Worm (Caenorhabditis elegans) whole organism, L1 larva: ENCODE results near the gene fust-1.
A peak's percentile ranks its signal among the peaks of the same experiment; 100 is the strongest.

Source experiments
- C04F5.9 ChIP-seq: sonication (generic microtip); optimal IDR thresholded peaks from 2 replicates; lab custom pipeline; 2016; ENCODE audit warnings: missing genetic modification characterization, missing compliant biosample characterization
- C16A3.4 ChIP-seq: fragments of 150-350 bp; optimal IDR thresholded peaks from 2 replicates; lab custom pipeline; 2014; ENCODE audit warnings: missing biosample characterization, missing genetic modification characterization
- F16B12.6 ChIP-seq: fragments of 150-350 bp; optimal IDR thresholded peaks from 2 replicates; lab custom pipeline; 2014; ENCODE audit warnings: missing biosample characterization, missing genetic modification characterization
- Y116A8C.19 ChIP-seq: sonication (generic microtip); optimal IDR thresholded peaks from 2 replicates; lab custom pipeline; 2016; ENCODE audit warnings: missing compliant biosample characterization, missing genetic modification characterization, borderline replicate concordance
- aha-1 ChIP-seq: fragments of 150-350 bp; optimal IDR thresholded peaks from 2 replicates; lab custom pipeline; 2014; ENCODE audit warnings: missing biosample characterization, missing genetic modification characterization
- alr-1 ChIP-seq: fragments of 200-800 bp; sonication (Bioruptor generic); optimal IDR thresholded peaks from 2 replicates; lab custom pipeline; 2018; ENCODE audit warnings: borderline replicate concordance, mild to moderate bottlenecking, missing genetic modification characterization, missing compliant biosample characterization
- ama-1 ChIP-seq: fragments of 150-350 bp; optimal IDR thresholded peaks from 2 replicates; lab custom pipeline; 2014
- blmp-1 ChIP-seq: fragments of 150-350 bp; optimal IDR thresholded peaks from 2 replicates; lab custom pipeline; 2014; ENCODE audit warnings: missing biosample characterization, missing genetic modification characterization
- ceh-63 ChIP-seq: fragments of 200-800 bp; sonication (Bioruptor generic); optimal IDR thresholded peaks from 2 replicates; lab custom pipeline; 2018; ENCODE audit warnings: mild to moderate bottlenecking, missing genetic modification characterization, missing compliant biosample characterization
- ceh-82 ChIP-seq, 3 experiments: fragments of 150-350 bp in 1 of 3; sonication (generic microtip) in 2 of 3; optimal IDR thresholded peaks; 2 replicates each; lab custom pipeline; 2014 to 2017; ENCODE audit warnings: missing biosample characterization in 3 of 3, missing genetic modification characterization in 3 of 3
- ceh-90 ChIP-seq: sonication (generic microtip); optimal IDR thresholded peaks from 2 replicates; lab custom pipeline; 2016; ENCODE audit warnings: missing genetic modification characterization, missing compliant biosample characterization
- ces-1 ChIP-seq: fragments of 150-350 bp; optimal IDR thresholded peaks from 2 replicates; lab custom pipeline; 2014; ENCODE audit warnings: missing biosample characterization, missing genetic modification reagents, missing genetic modification characterization
- efl-1 ChIP-seq, 4 experiments: fragments of 150-350 bp; optimal IDR thresholded peaks in 3 of 4; peaks in 1 of 4; 1 replicate in 1 of 4; 2 replicates in 3 of 4; lab custom pipeline; 2014; ENCODE audit warnings: missing biosample characterization in 2 of 4, missing genetic modification characterization in 2 of 4, missing genetic modification reagents in 2 of 4
- egl-13 ChIP-seq: sonication (generic microtip); optimal IDR thresholded peaks from 2 replicates; lab custom pipeline; 2016; ENCODE audit warnings: missing genotype, missing genetic modification reagents, missing genetic modification characterization, missing compliant biosample characterization
- egl-27 ChIP-seq, 2 experiments: fragments of 150-350 bp in 1 of 2; sonication (generic microtip); optimal IDR thresholded peaks; 3 replicates each; lab custom pipeline; 2017 to 2018; ENCODE audit warnings: missing biosample characterization in 2 of 2, missing genetic modification characterization in 2 of 2, missing genetic modification reagents in 2 of 2
- elt-2 ChIP-seq: sonication (generic microtip); optimal IDR thresholded peaks from 2 replicates; lab custom pipeline; 2016; ENCODE audit warnings: missing genetic modification characterization, mild to moderate bottlenecking, inconsistent platforms, missing compliant biosample characterization, missing genetic modification reagents
- fkh-10 ChIP-seq: sonication (generic microtip); optimal IDR thresholded peaks from 2 replicates; lab custom pipeline; 2017; ENCODE audit warnings: missing biosample characterization, missing genetic modification reagents, missing genetic modification characterization
- irx-1 ChIP-seq: sonication (generic microtip); optimal IDR thresholded peaks from 2 replicates; lab custom pipeline; 2016; ENCODE audit warnings: missing genetic modification characterization, missing compliant biosample characterization
- isw-1 ChIP-seq: fragments of 200-800 bp; sonication (Bioruptor generic); IDR thresholded peaks from 2 replicates; pipeline ENCODE4 v1.3.6; 2022; ENCODE audit warnings: missing genetic modification characterization, missing compliant biosample characterization
- lin-14 ChIP-seq: fragments of 200-800 bp; sonication (Bioruptor generic); optimal IDR thresholded peaks from 2 replicates; lab custom pipeline; 2018; ENCODE audit warnings: mild to moderate bottlenecking, missing genetic modification characterization, moderate library complexity, missing compliant biosample characterization
- lin-15B ChIP-seq: fragments of 150-350 bp; sonication (generic microtip); optimal IDR thresholded peaks from 3 replicates; lab custom pipeline; 2014; ENCODE audit warnings: missing biosample characterization, missing genetic modification characterization
- lin-35 ChIP-seq, 2 experiments: fragments of 150-350 bp; optimal IDR thresholded peaks; 2 replicates each; lab custom pipeline; 2014; ENCODE audit warnings: missing biosample characterization in 2 of 2, missing genetic modification characterization in 2 of 2, missing genetic modification reagents in 2 of 2
- lin-39 ChIP-seq: fragments of 150-350 bp; optimal IDR thresholded peaks from 2 replicates; lab custom pipeline; 2014; ENCODE audit warnings: missing biosample characterization, missing genetic modification reagents, missing genetic modification characterization
- lir-3 ChIP-seq: sonication (generic microtip); optimal IDR thresholded peaks from 2 replicates; lab custom pipeline; 2016; ENCODE audit warnings: mild to moderate bottlenecking, missing genetic modification characterization, moderate library complexity, missing compliant biosample characterization; ENCODE audit not compliant: poor library complexity
- lsy-2 ChIP-seq, 2 experiments: fragments of 150-350 bp; optimal IDR thresholded peaks; 2 replicates each; lab custom pipeline; 2014; ENCODE audit warnings: missing biosample characterization in 2 of 2, missing genetic modification characterization in 2 of 2
- mab-9 ChIP-seq: fragments of 200-800 bp; sonication (Bioruptor generic); IDR thresholded peaks from 2 replicates; pipeline ENCODE4 v1.3.6; 2022; ENCODE audit warnings: missing genetic modification reagents, missing genetic modification characterization, missing compliant biosample characterization
- mdl-1 ChIP-seq, 2 experiments: fragments of 150-350 bp; optimal IDR thresholded peaks; 2 replicates each; lab custom pipeline; 2014 to 2017; ENCODE audit warnings: missing biosample characterization in 2 of 2, missing genetic modification characterization in 2 of 2, inconsistent platforms in 1 of 2
- mep-1 ChIP-seq: fragments of 150-350 bp; optimal IDR thresholded peaks from 2 replicates; lab custom pipeline; 2014; ENCODE audit warnings: missing biosample characterization, missing genetic modification characterization
- nhr-11 ChIP-seq: fragments of 150-350 bp; optimal IDR thresholded peaks from 2 replicates; lab custom pipeline; 2014; ENCODE audit warnings: missing biosample characterization, missing genetic modification characterization
- nhr-20 ChIP-seq: sonication (generic microtip); optimal IDR thresholded peaks from 2 replicates; lab custom pipeline; 2016; ENCODE audit warnings: mild to moderate bottlenecking, missing genetic modification characterization, missing compliant biosample characterization
- nhr-237 ChIP-seq: fragments of 150-350 bp; optimal IDR thresholded peaks from 2 replicates; lab custom pipeline; 2014; ENCODE audit warnings: missing biosample characterization, missing genetic modification characterization
- nhr-28 ChIP-seq: fragments of 150-350 bp; optimal IDR thresholded peaks from 2 replicates; lab custom pipeline; 2014; ENCODE audit warnings: missing biosample characterization, missing genetic modification characterization
- nhr-71 ChIP-seq: sonication (generic microtip); optimal IDR thresholded peaks from 2 replicates; lab custom pipeline; 2016; ENCODE audit warnings: mild to moderate bottlenecking, missing genetic modification characterization, moderate library complexity, missing compliant biosample characterization
- nhr-76 ChIP-seq: sonication (generic microtip); optimal IDR thresholded peaks from 2 replicates; lab custom pipeline; 2017; ENCODE audit warnings: missing biosample characterization, missing genetic modification characterization
- nhr-77 ChIP-seq: fragments of 150-350 bp; optimal IDR thresholded peaks from 2 replicates; lab custom pipeline; 2014; ENCODE audit warnings: missing biosample characterization, missing genetic modification characterization
- nhr-84 ChIP-seq: sonication (generic microtip); optimal IDR thresholded peaks from 2 replicates; lab custom pipeline; 2017; ENCODE audit warnings: missing biosample characterization, missing genetic modification characterization
- pag-3 ChIP-seq: sonication (generic microtip); optimal IDR thresholded peaks from 2 replicates; lab custom pipeline; 2017; ENCODE audit warnings: missing genetic modification characterization, mild to moderate bottlenecking, missing compliant biosample characterization, antibody characterized with exemption, borderline replicate concordance; ENCODE audit not compliant: insufficient read depth
- pax-3 ChIP-seq: fragments of 200-800 bp; sonication (Bioruptor generic); optimal IDR thresholded peaks from 2 replicates; lab custom pipeline; 2018; ENCODE audit warnings: mild to moderate bottlenecking, missing genetic modification characterization, moderate library complexity, missing compliant biosample characterization
- pqm-1 ChIP-seq: sonication (generic microtip); optimal IDR thresholded peaks from 3 replicates; lab custom pipeline; 2017; ENCODE audit warnings: missing biosample characterization, missing genetic modification characterization
- rnt-1 ChIP-seq: sonication (generic microtip); optimal IDR thresholded peaks from 2 replicates; lab custom pipeline; 2016; ENCODE audit warnings: mild to moderate bottlenecking, missing genetic modification characterization, moderate library complexity, missing compliant biosample characterization
- snpc-4 ChIP-seq: fragments of 150-350 bp; optimal IDR thresholded peaks from 2 replicates; lab custom pipeline; 2014; ENCODE audit warnings: missing biosample characterization, missing genetic modification characterization
- sox-4 ChIP-seq: sonication (generic microtip); optimal IDR thresholded peaks from 2 replicates; lab custom pipeline; 2016; ENCODE audit warnings: missing genetic modification characterization, missing compliant biosample characterization
- sptf-1 ChIP-seq: fragments of 150-350 bp; optimal IDR thresholded peaks from 2 replicates; lab custom pipeline; 2014; ENCODE audit warnings: missing biosample characterization, missing genetic modification characterization
- sup-37 ChIP-seq: fragments of 200-800 bp; sonication (Bioruptor generic); optimal IDR thresholded peaks from 2 replicates; lab custom pipeline; 2018; ENCODE audit warnings: mild to moderate bottlenecking, missing genetic modification characterization, missing compliant biosample characterization
- tbx-2 ChIP-seq: sonication (generic microtip); optimal IDR thresholded peaks from 2 replicates; lab custom pipeline; 2016; ENCODE audit warnings: missing genetic modification characterization, missing compliant biosample characterization
- unc-130 ChIP-seq: fragments of 150-350 bp; optimal IDR thresholded peaks from 2 replicates; lab custom pipeline; 2017; ENCODE audit warnings: missing biosample characterization, missing genetic modification characterization, inconsistent platforms
- unc-30 ChIP-seq: sonication (generic microtip); optimal IDR thresholded peaks from 2 replicates; lab custom pipeline; 2017; ENCODE audit warnings: missing biosample characterization, missing genetic modification characterization
- unc-98 ChIP-seq: fragments of 200-800 bp; sonication (Bioruptor generic); IDR thresholded peaks from 2 replicates; pipeline ENCODE4 v1.3.6; 2022; ENCODE audit warnings: missing genetic modification characterization, missing compliant biosample characterization
- vab-15 ChIP-seq: sonication (generic microtip); optimal IDR thresholded peaks from 2 replicates; lab custom pipeline; 2017; ENCODE audit warnings: missing genotype, mild to moderate bottlenecking, missing genetic modification characterization, missing compliant biosample characterization
- xbp-1 ChIP-seq: sonication (generic microtip); optimal IDR thresholded peaks from 2 replicates; lab custom pipeline; 2016; ENCODE audit warnings: missing genetic modification characterization, missing compliant biosample characterization
- ztf-11 ChIP-seq, 2 experiments: sonication (generic microtip); optimal IDR thresholded peaks; 2 replicates each; lab custom pipeline; 2016 to 2017; ENCODE audit warnings: missing genetic modification characterization in 2 of 2, missing biosample characterization in 1 of 2, missing compliant biosample characterization in 1 of 2

fust-1 gene

ce11 chrII:7151969-7152631 is at the start of gene fust-1:
Gene fust-1, plus strand, starts transcription at chrII:7152581.
- TF ChIP-seq C04F5.9 (tag; lab: Kevin White, UChicago) (peak; percentile 93), fkh-10 (GFP tag; lab: Kevin White, UChicago) (peak; percentile 74), ztf-11 (tag; optimal IDR thresholded peaks at IDR 0.05; lab: Kevin White, UChicago) (peak in 1 of 2 experiments; percentile 86), nhr-71 (tag; lab: Kevin White, UChicago) (peak; percentile 98), unc-130 (tag; lab: Kevin White, UChicago) (peak; percentile 98), ces-1 (no peak), sup-37 (GFP tag; lab: Kevin White, UChicago) (peak; percentile 90), egl-27 (tag; optimal IDR thresholded peaks at IDR 0.05; lab: Kevin White, UChicago) (peak in 1 of 2 experiments; percentile 24), F16B12.6 (tag; lab: Kevin White, UChicago) (peak; percentile 78), lin-15B (tag; lab: Kevin White, UChicago) (peak; percentile 90), ceh-90 (peak; percentile 61), lsy-2 (tag; optimal IDR thresholded peaks at IDR 0.05; lab: Kevin White, UChicago) (peak; percentile 97), nhr-84 (tag; lab: Kevin White, UChicago) (no peak), Y116A8C.19 (tag; lab: Kevin White, UChicago) (no peak), efl-1 (optimal IDR thresholded peaks at IDR 0.05; lab: Kevin White, UChicago) (peak; percentile 94 to 96), efl-1 (GFP tag; optimal IDR thresholded peaks at IDR 0.05 in 1 of 2; lab: Kevin White, UChicago) (peak; percentile 86 to 99), xbp-1 (tag; lab: Kevin White, UChicago) (peak; percentile 96), nhr-76 (tag; lab: Kevin White, UChicago) (no peak), mab-9 (GFP tag; lab: Robert Waterston, UW) (peak; percentile 94), mep-1 (tag; lab: Kevin White, UChicago) (peak; percentile 99), unc-30 (tag; lab: Kevin White, UChicago) (no peak), lin-39 (tag; lab: Kevin White, UChicago) (peak; percentile 96), lin-35 (GFP tag; optimal IDR thresholded peaks at IDR 0.05; lab: Kevin White, UChicago) (peak; percentile 90 to 94), nhr-77 (tag; lab: Kevin White, UChicago) (peak; percentile 95), snpc-4 (tag; lab: Kevin White, UChicago) (peak; percentile 92), pag-3 (tag; lab: Kevin White, UChicago) (peak; percentile 75), irx-1 (tag; lab: Kevin White, UChicago) (peak; percentile 95), nhr-20 (tag; lab: Kevin White, UChicago) (peak; percentile 98), tbx-2 (tag; lab: Kevin White, UChicago) (peak; percentile 97), aha-1 (peak; percentile 84), lin-14 (peak; percentile 97), unc-98 (GFP tag; lab: Robert Waterston, UW) (peak; percentile 83), ama-1 (lab: Kevin White, UChicago) (peak; percentile 89), rnt-1 (tag; lab: Kevin White, UChicago) (peak; percentile 97), mdl-1 (tag; optimal IDR thresholded peaks at IDR 0.05; lab: Kevin White, UChicago) (peak in 1 of 2 experiments; percentile 88), C16A3.4 (tag; lab: Kevin White, UChicago) (peak; percentile 96), pqm-1 (tag; lab: Kevin White, UChicago) (no peak), egl-13 (peak; percentile 93), ceh-82 (tag; optimal IDR thresholded peaks at IDR 0.05; lab: Kevin White, UChicago) (peak; percentile 98 to 99 (median 98)), blmp-1 (tag; lab: Kevin White, UChicago) (peak; percentile 73), lir-3 (tag; lab: Kevin White, UChicago) (peak; percentile 86), sptf-1 (tag; lab: Kevin White, UChicago) (no peak), elt-2 (peak; percentile 93), ceh-63 (GFP tag; lab: Kevin White, UChicago) (peak; percentile 48), pax-3 (peak; percentile 92), isw-1 (GFP tag; lab: Robert Waterston, UW) (peak; percentile 97), nhr-237 (tag; lab: Kevin White, UChicago) (peak; percentile 79), nhr-28 (tag; lab: Kevin White, UChicago) (peak; percentile 4), vab-15 (tag; lab: Kevin White, UChicago) (peak; percentile 72), nhr-11 (tag; lab: Kevin White, UChicago) (peak; percentile 95), alr-1 (no peak), sox-4 (peak; percentile 93)
